Worm (Caenorhabditis elegans) whole organism, L2 larva: ENCODE data around the gene F53F1.2.
A peak's percentile ranks its signal among the peaks of the same experiment; 100 is the strongest.

Experiments
- C34F6.9 ChIP-seq: fragments of 150-350 bp; optimal IDR thresholded peaks from 2 replicates; lab custom pipeline; 2014; ENCODE audit warnings: missing biosample characterization, missing genetic modification characterization
- F13H6.1 ChIP-seq: sonication (generic microtip); optimal IDR thresholded peaks from 2 replicates; lab custom pipeline; 2016; ENCODE audit warnings: missing genetic modification characterization, missing compliant biosample characterization
- R02D3.7 ChIP-seq: fragments of 150-350 bp; optimal IDR thresholded peaks from 2 replicates; lab custom pipeline; 2014; ENCODE audit warnings: missing biosample characterization, missing genetic modification characterization
- Y55F3AM.14 ChIP-seq: fragments of 200-800 bp; sonication (Bioruptor generic); optimal IDR thresholded peaks from 2 replicates; lab custom pipeline; 2018; ENCODE audit warnings: mild to moderate bottlenecking, missing genetic modification characterization, missing compliant biosample characterization
- ZK546.5 ChIP-seq: sonication (generic microtip); optimal IDR thresholded peaks from 2 replicates; lab custom pipeline; 2017; ENCODE audit warnings: missing biosample characterization, missing genetic modification characterization
- alr-1 ChIP-seq: fragments of 150-350 bp; optimal IDR thresholded peaks from 2 replicates; lab custom pipeline; 2014; ENCODE audit warnings: missing biosample characterization, missing genetic modification characterization
- aly-2 ChIP-seq: fragments of 150-350 bp; optimal IDR thresholded peaks from 2 replicates; lab custom pipeline; 2014; ENCODE audit warnings: missing biosample characterization, missing genetic modification characterization
- blmp-1 ChIP-seq: sonication (generic microtip); optimal IDR thresholded peaks from 2 replicates; lab custom pipeline; 2017; ENCODE audit warnings: missing genetic modification characterization, mild to moderate bottlenecking, missing compliant biosample characterization, antibody characterized with exemption, moderate library complexity; ENCODE audit not compliant: insufficient read depth
- ceh-16 ChIP-seq: fragments of 150-350 bp; optimal IDR thresholded peaks from 2 replicates; lab custom pipeline; 2014; ENCODE audit warnings: missing biosample characterization, missing genetic modification characterization
- ceh-82 ChIP-seq: fragments of 150-350 bp; optimal IDR thresholded peaks from 2 replicates; lab custom pipeline; 2014; ENCODE audit warnings: missing biosample characterization, missing genetic modification characterization
- crh-2 ChIP-seq: sonication (generic microtip); optimal IDR thresholded peaks from 2 replicates; lab custom pipeline; 2017; ENCODE audit warnings: missing biosample characterization, missing genetic modification characterization
- dmd-4 ChIP-seq: sonication (generic microtip); optimal IDR thresholded peaks from 2 replicates; lab custom pipeline; 2017; ENCODE audit warnings: missing biosample characterization, missing genetic modification characterization
- egl-27 ChIP-seq: sonication (generic microtip); optimal IDR thresholded peaks from 3 replicates; lab custom pipeline; 2017; ENCODE audit warnings: missing biosample characterization, missing genetic modification reagents, missing genetic modification characterization
- elt-1 ChIP-seq: fragments of 150-350 bp; optimal IDR thresholded peaks from 2 replicates; lab custom pipeline; 2014; ENCODE audit warnings: missing biosample characterization, missing genetic modification characterization
- elt-3 ChIP-seq: sonication (generic microtip); optimal IDR thresholded peaks from 2 replicates; lab custom pipeline; 2017; ENCODE audit warnings: missing biosample characterization, missing genetic modification characterization
- fos-1 ChIP-seq: fragments of 150-350 bp; optimal IDR thresholded peaks from 2 replicates; lab custom pipeline; 2014; ENCODE audit warnings: missing biosample characterization, missing genetic modification characterization
- gmeb-1 ChIP-seq: fragments of 150-350 bp; optimal IDR thresholded peaks from 2 replicates; lab custom pipeline; 2014; ENCODE audit warnings: missing biosample characterization, missing genetic modification characterization
- lin-11 ChIP-seq: fragments of 150-350 bp; sonication (generic microtip); optimal IDR thresholded peaks from 2 replicates; lab custom pipeline; 2014; ENCODE audit warnings: missing biosample characterization, missing genetic modification characterization, inconsistent platforms, mixed read lengths
- lin-13 ChIP-seq: fragments of 150-350 bp; optimal IDR thresholded peaks from 2 replicates; lab custom pipeline; 2014; ENCODE audit warnings: missing biosample characterization, missing genetic modification reagents, missing genetic modification characterization
- lin-39 ChIP-seq: fragments of 150-350 bp; optimal IDR thresholded peaks from 2 replicates; lab custom pipeline; 2014; ENCODE audit warnings: missing biosample characterization, missing genetic modification reagents, missing genetic modification characterization
- lsy-2 ChIP-seq, 2 experiments: fragments of 150-350 bp in 1 of 2; sonication (generic microtip) in 1 of 2; optimal IDR thresholded peaks; 2 replicates each; lab custom pipeline; 2014 to 2017; ENCODE audit warnings: missing biosample characterization in 2 of 2, missing genetic modification characterization in 2 of 2
- mab-5 ChIP-seq: fragments of 150-350 bp; optimal IDR thresholded peaks from 2 replicates; lab custom pipeline; 2014; ENCODE audit warnings: missing biosample characterization, missing genetic modification characterization
- mdl-1 ChIP-seq, 2 experiments: fragments of 150-350 bp in 1 of 2; sonication (generic microtip) in 1 of 2; optimal IDR thresholded peaks; 2 replicates each; lab custom pipeline; 2017; ENCODE audit warnings: missing biosample characterization in 2 of 2, missing genetic modification characterization in 2 of 2
- nhr-10 ChIP-seq: sonication (generic microtip); optimal IDR thresholded peaks from 2 replicates; lab custom pipeline; 2017; ENCODE audit warnings: missing biosample characterization, missing genetic modification characterization
- nhr-129 ChIP-seq: fragments of 150-350 bp; optimal IDR thresholded peaks from 2 replicates; lab custom pipeline; 2014; ENCODE audit warnings: missing biosample characterization, missing genetic modification characterization
- nhr-21 ChIP-seq: fragments of 150-350 bp; optimal IDR thresholded peaks from 2 replicates; lab custom pipeline; 2014; ENCODE audit warnings: missing biosample characterization, missing genetic modification characterization
- nhr-23 ChIP-seq: fragments of 150-350 bp; optimal IDR thresholded peaks from 2 replicates; lab custom pipeline; 2014; ENCODE audit warnings: missing biosample characterization, missing genetic modification reagents, missing genetic modification characterization
- nhr-25 ChIP-seq: fragments of 150-350 bp; sonication (generic microtip); optimal IDR thresholded peaks from 3 replicates; lab custom pipeline; 2014; ENCODE audit warnings: missing biosample characterization, missing genetic modification characterization
- nhr-6 ChIP-seq: fragments of 150-350 bp; optimal IDR thresholded peaks from 2 replicates; lab custom pipeline; 2014; ENCODE audit warnings: missing biosample characterization, missing genetic modification characterization
- peb-1 ChIP-seq: fragments of 150-350 bp; optimal IDR thresholded peaks from 2 replicates; lab custom pipeline; 2014; ENCODE audit warnings: missing biosample characterization, missing genetic modification characterization
- sem-4 ChIP-seq: fragments of 150-350 bp; optimal IDR thresholded peaks from 2 replicates; lab custom pipeline; 2014; ENCODE audit warnings: missing biosample characterization, missing genetic modification reagents, missing genetic modification characterization
- skn-1 ChIP-seq: sonication (generic microtip); optimal IDR thresholded peaks from 2 replicates; lab custom pipeline; 2017; ENCODE audit warnings: missing biosample characterization, missing genetic modification characterization
- sma-3 ChIP-seq: sonication (generic microtip); optimal IDR thresholded peaks from 2 replicates; lab custom pipeline; 2016; ENCODE audit warnings: missing genetic modification reagents, missing genetic modification characterization, missing compliant biosample characterization
- sma-9 ChIP-seq, 2 experiments: fragments of 150-350 bp in 1 of 2; sonication (generic microtip) in 1 of 2; optimal IDR thresholded peaks; 2 replicates each; lab custom pipeline; 2014 to 2016; ENCODE audit warnings: missing genetic modification characterization in 2 of 2, mild to moderate bottlenecking in 1 of 2, missing biosample characterization in 1 of 2, missing compliant biosample characterization in 1 of 2, missing genetic modification reagents in 1 of 2, moderate library complexity in 1 of 2
- snpc-4 ChIP-seq: fragments of 150-350 bp; optimal IDR thresholded peaks from 2 replicates; lab custom pipeline; 2014; ENCODE audit warnings: missing biosample characterization, missing genetic modification characterization
- unc-39 ChIP-seq: fragments of 150-350 bp; optimal IDR thresholded peaks from 2 replicates; lab custom pipeline; 2014; ENCODE audit warnings: missing biosample characterization, missing genetic modification characterization
- unc-55 ChIP-seq: fragments of 150-350 bp; sonication (generic microtip); optimal IDR thresholded peaks from 3 replicates; lab custom pipeline; 2014; ENCODE audit warnings: missing biosample characterization, missing genetic modification reagents, missing genetic modification characterization
- unc-62 ChIP-seq: fragments of 150-350 bp; optimal IDR thresholded peaks from 2 replicates; lab custom pipeline; 2014; ENCODE audit warnings: missing biosample characterization, missing genetic modification reagents, missing genetic modification characterization
- zag-1 ChIP-seq: fragments of 150-350 bp; optimal IDR thresholded peaks from 2 replicates; lab custom pipeline; 2014; ENCODE audit warnings: missing biosample characterization, missing genetic modification characterization
- ztf-1 ChIP-seq: fragments of 200-800 bp; sonication (Bioruptor generic); conservative IDR thresholded peaks from 2 replicates; pipeline ENCODE4 v1.3.6; 2022; ENCODE audit warnings: missing genetic modification characterization, missing compliant biosample characterization
- ztf-11 ChIP-seq: sonication (generic microtip); optimal IDR thresholded peaks from 2 replicates; lab custom pipeline; 2017; ENCODE audit warnings: missing biosample characterization, missing genetic modification characterization
- ztf-4 ChIP-seq: fragments of 150-350 bp; optimal IDR thresholded peaks from 2 replicates; lab custom pipeline; 2014; ENCODE audit warnings: missing biosample characterization, missing genetic modification characterization

The F53F1.2 gene

ce11 chrV:13371336-13371735 lies 35.3 kb upstream of the F53F1.2 start (continued):
- TF ChIP-seq egl-27 (peak; percentile 79), ZK546.5 (tag; lab: Kevin White, UChicago) (no peak), R02D3.7 (tag; lab: Kevin White, UChicago) (no peak), ztf-1 (GFP tag; lab: Robert Waterston, UW) (no peak), nhr-6 (tag; lab: Kevin White, UChicago) (no peak), F13H6.1 (peak; percentile 83), dmd-4 (tag; lab: Kevin White, UChicago) (no peak), sem-4 (tag; lab: Kevin White, UChicago) (peak; percentile 77), zag-1 (tag; lab: Kevin White, UChicago) (no peak), ztf-4 (peak; percentile 58), mab-5 (tag; lab: Kevin White, UChicago) (no peak), Y55F3AM.14 (GFP tag; lab: Kevin White, UChicago) (no peak), elt-1 (tag; lab: Kevin White, UChicago) (no peak), ceh-82 (tag; lab: Kevin White, UChicago) (no peak), sma-9 (GFP tag; optimal IDR thresholded peaks at IDR 0.05; lab: Kevin White, UChicago) (peak; percentile 77), sma-9 (tag; optimal IDR thresholded peaks at IDR 0.05; lab: Kevin White, UChicago) (no peak), fos-1 (peak; percentile 74)

- TF ChIP-seq sem-4 (tag; lab: Kevin White, UChicago) (no peak), nhr-6 (tag; lab: Kevin White, UChicago) (no peak), fos-1 (peak; percentile 77), lsy-2 (tag; optimal IDR thresholded peaks at IDR 0.05; lab: Kevin White, UChicago) (no peak), ztf-1 (GFP tag; lab: Robert Waterston, UW) (no peak), blmp-1 (tag; lab: Kevin White, UChicago) (no peak)
These were observed 33.8 kb upstream of the F53F1.2 start for ce11 chrV:13372821-13373220.

- TF ChIP-seq egl-27: peak; percentile 67
- peak; percentile 52 for TF ChIP-seq sma-3 (GFP tag; lab: Kevin White, UChicago)
- TF ChIP-seq ztf-11 (tag; lab: Kevin White, UChicago): no peak
- TF ChIP-seq gmeb-1 (tag; lab: Kevin White, UChicago): peak; percentile 30
- TF ChIP-seq sma-9 (GFP tag; optimal IDR thresholded peaks at IDR 0.05; lab: Kevin White, UChicago): peak; percentile 82
- no peak for TF ChIP-seq sma-9 (tag; optimal IDR thresholded peaks at IDR 0.05; lab: Kevin White, UChicago)
- TF ChIP-seq nhr-129: peak; percentile 31
- TF ChIP-seq crh-2: peak; percentile 62
- peak; percentile 68 for TF ChIP-seq nhr-21 (tag; lab: Kevin White, UChicago)
- no peak for TF ChIP-seq zag-1 (tag; lab: Kevin White, UChicago)
- TF ChIP-seq elt-1 (tag; lab: Kevin White, UChicago): no peak
- TF ChIP-seq F13H6.1: peak; percentile 46
- TF ChIP-seq blmp-1 (tag; lab: Kevin White, UChicago): peak; percentile 87
- peak; percentile 91 for TF ChIP-seq fos-1
- no peak for TF ChIP-seq alr-1 (tag; lab: Kevin White, UChicago)
- TF ChIP-seq, all 48 proteins: peak for 10
These were observed 33.0 kb upstream of the F53F1.2 start for ce11 chrV:13373643-13374042.

- TF ChIP-seq blmp-1 (tag; lab: Kevin White, UChicago) (peak; percentile 15), zag-1 (tag; lab: Kevin White, UChicago) (no peak), gmeb-1 (tag; lab: Kevin White, UChicago) (no peak), sma-9 (GFP tag; optimal IDR thresholded peaks at IDR 0.05; lab: Kevin White, UChicago) (peak; percentile 62), sma-9 (tag; optimal IDR thresholded peaks at IDR 0.05; lab: Kevin White, UChicago) (no peak), lsy-2 (tag; optimal IDR thresholded peaks at IDR 0.05; lab: Kevin White, UChicago) (peak in 1 of 2 experiments; percentile 3), nhr-23 (tag; lab: Kevin White, UChicago) (no peak), crh-2 (peak; percentile 58), dmd-4 (tag; lab: Kevin White, UChicago) (no peak), fos-1 (peak; percentile 37), sem-4 (tag; lab: Kevin White, UChicago) (peak; percentile 45), peb-1 (tag; lab: Kevin White, UChicago) (no peak), skn-1 (tag; lab: Kevin White, UChicago) (no peak), ztf-11 (tag; lab: Kevin White, UChicago) (no peak), lin-39 (tag; lab: Kevin White, UChicago) (no peak), mdl-1 (tag; optimal IDR thresholded peaks at IDR 0.05; lab: Kevin White, UChicago) (no peak), aly-2 (no peak), unc-62 (GFP tag; lab: Kevin White, UChicago) (no peak), F13H6.1 (peak; percentile 30), sma-3 (GFP tag; lab: Kevin White, UChicago) (peak; percentile 50), elt-3 (tag; lab: Kevin White, UChicago) (no peak), lin-13 (GFP tag; lab: Kevin White, UChicago) (peak; percentile 22), unc-39 (tag; lab: Kevin White, UChicago) (no peak), C34F6.9 (no peak), ceh-16 (tag; lab: Kevin White, UChicago) (peak; percentile 70), ztf-4 (no peak), snpc-4 (tag; lab: Kevin White, UChicago) (no peak), nhr-129 (peak; percentile 13), nhr-10 (no peak), ceh-82 (tag; lab: Kevin White, UChicago) (no peak), nhr-25 (tag; lab: Kevin White, UChicago) (peak; percentile 84), egl-27 (peak; percentile 62), nhr-21 (tag; lab: Kevin White, UChicago) (peak; percentile 52), lin-11 (no peak), ZK546.5 (tag; lab: Kevin White, UChicago) (no peak), unc-55 (GFP tag; lab: Kevin White, UChicago) (no peak)
These were observed 32.1 kb upstream of the F53F1.2 start for ce11 chrV:13374532-13374931.
